Worm (Caenorhabditis elegans) whole organism, L4 larva: ENCODE results near the gene F20B6.9.

ENCODE experiments used
- F37D6.2 ChIP-seq: sonication (generic microtip); optimal IDR thresholded peaks from 2 replicates; lab custom pipeline; 2016; ENCODE audit warnings: mild to moderate bottlenecking, missing genetic modification characterization, missing compliant biosample characterization
- F49E8.2 ChIP-seq: sonication (generic microtip); optimal IDR thresholded peaks from 2 replicates; lab custom pipeline; 2016; ENCODE audit warnings: missing compliant biosample characterization, mild to moderate bottlenecking, missing genetic modification characterization, borderline replicate concordance
- R02D3.7 ChIP-seq: fragments of 150-350 bp; sonication (generic microtip); optimal IDR thresholded peaks from 3 replicates; lab custom pipeline; 2014; ENCODE audit warnings: missing biosample characterization, missing genetic modification characterization
- T26A8.4 ChIP-seq: fragments of 200-800 bp; sonication (Bioruptor generic); IDR thresholded peaks from 2 replicates; pipeline ENCODE4 v1.3.6; 2022; ENCODE audit warnings: missing genetic modification characterization, missing compliant biosample characterization
- Y105C5A.15 ChIP-seq: fragments of 200-800 bp; sonication (Bioruptor generic); IDR thresholded peaks from 2 replicates; pipeline ENCODE4 v1.3.6; 2022; ENCODE audit warnings: missing genetic modification characterization, missing compliant biosample characterization
- Y48G9A.11 ChIP-seq: fragments of 200-800 bp; sonication (Bioruptor generic); IDR thresholded peaks from 2 replicates; pipeline ENCODE4 v1.3.6; 2022; ENCODE audit warnings: missing genetic modification reagents, missing genetic modification characterization, missing compliant biosample characterization
- Y5F2A.4 ChIP-seq: fragments of 200-800 bp; sonication (Bioruptor generic); optimal IDR thresholded peaks from 2 replicates; lab custom pipeline; 2018; ENCODE audit warnings: mild to moderate bottlenecking, missing genetic modification characterization, missing compliant biosample characterization
- Y75B8A.6 ChIP-seq: fragments of 200-800 bp; sonication (Bioruptor generic); IDR thresholded peaks from 2 replicates; pipeline ENCODE4 v1.3.6; 2022; ENCODE audit warnings: missing genetic modification reagents, missing genetic modification characterization, missing compliant biosample characterization
- ZK546.5 ChIP-seq, 2 experiments: sonication (generic microtip); optimal IDR thresholded peaks; 2 replicates each; lab custom pipeline; 2017; ENCODE audit warnings: missing biosample characterization in 2 of 2, missing genetic modification characterization in 2 of 2
- aha-1 ChIP-seq: fragments of 150-350 bp; peaks from one replicate; lab custom pipeline; 2014; ENCODE audit warnings: missing biosample characterization, missing genetic modification characterization
- aly-2 ChIP-seq: sonication (generic microtip); optimal IDR thresholded peaks from 2 replicates; lab custom pipeline; 2018; ENCODE audit warnings: missing biosample characterization, missing genetic modification characterization
- ama-1 ChIP-seq: fragments of 150-350 bp; optimal IDR thresholded peaks from 2 replicates; lab custom pipeline; 2014; ENCODE audit warnings: inconsistent platforms, mixed read lengths
- arid-1 ChIP-seq: fragments of 200-800 bp; sonication (Bioruptor generic); conservative IDR thresholded peaks from 2 replicates; pipeline ENCODE4 v1.3.6; 2022; ENCODE audit warnings: missing genetic modification reagents, missing genetic modification characterization, missing compliant biosample characterization
- ceh-20 ChIP-seq: fragments of 200-800 bp; sonication (Bioruptor generic); IDR thresholded peaks from 2 replicates; pipeline ENCODE4 v1.3.6; 2022; ENCODE audit warnings: missing genetic modification reagents, missing genetic modification characterization, missing compliant biosample characterization
- ceh-32 ChIP-seq: sonication (generic microtip); optimal IDR thresholded peaks from 2 replicates; lab custom pipeline; 2016; ENCODE audit warnings: mild to moderate bottlenecking, missing genetic modification characterization, missing compliant biosample characterization; ENCODE audit not compliant: poor library complexity
- daf-12 ChIP-seq: fragments of 150-350 bp; optimal IDR thresholded peaks from 2 replicates; lab custom pipeline; 2014; ENCODE audit warnings: missing biosample characterization, missing genetic modification reagents, missing genetic modification characterization
- daf-16 ChIP-seq, 3 experiments: sonication (generic microtip); optimal IDR thresholded peaks; 2 replicates each; lab custom pipeline; 2016 to 2017; ENCODE audit warnings: missing genetic modification characterization in 3 of 3, missing genetic modification reagents in 3 of 3, mild to moderate bottlenecking in 2 of 3, missing compliant biosample characterization in 2 of 3, missing biosample characterization in 1 of 3, moderate library complexity in 1 of 3
- daf-8 ChIP-seq: fragments of 200-800 bp; sonication (Bioruptor generic); IDR thresholded peaks from 2 replicates; pipeline ENCODE4 v1.3.6; 2022; ENCODE audit warnings: missing genetic modification characterization, missing compliant biosample characterization
- dmd-8 ChIP-seq: fragments of 200-800 bp; sonication (Bioruptor generic); IDR thresholded peaks from 2 replicates; pipeline ENCODE4 v1.3.6; 2022; ENCODE audit warnings: missing genetic modification characterization, missing compliant biosample characterization
- duxl-1 ChIP-seq: sonication (generic microtip); optimal IDR thresholded peaks from 2 replicates; lab custom pipeline; 2016; ENCODE audit warnings: mild to moderate bottlenecking, missing genetic modification characterization, moderate library complexity, missing compliant biosample characterization; ENCODE audit not compliant: poor library complexity
- dve-1 ChIP-seq: sonication (generic microtip); optimal IDR thresholded peaks from 2 replicates; lab custom pipeline; 2017; ENCODE audit warnings: antibody characterized with exemption, mild to moderate bottlenecking, missing genetic modification characterization, missing compliant biosample characterization; ENCODE audit not compliant: insufficient read depth
- egl-43 ChIP-seq: fragments of 200-800 bp; sonication (Bioruptor generic); IDR thresholded peaks from 2 replicates; pipeline ENCODE4 v1.3.6; 2022; ENCODE audit warnings: missing genetic modification reagents, missing genetic modification characterization, missing compliant biosample characterization
- fkh-10 ChIP-seq: fragments of 150-350 bp; optimal IDR thresholded peaks from 2 replicates; lab custom pipeline; 2014; ENCODE audit warnings: missing biosample characterization, missing genetic modification reagents, missing genetic modification characterization
- gei-8 ChIP-seq: fragments of 200-800 bp; sonication (Bioruptor generic); optimal IDR thresholded peaks from 2 replicates; lab custom pipeline; 2018; ENCODE audit warnings: mild to moderate bottlenecking, missing genetic modification characterization, missing compliant biosample characterization
- hlh-11 ChIP-seq: fragments of 200-800 bp; sonication (Bioruptor generic); optimal IDR thresholded peaks from 2 replicates; lab custom pipeline; 2018; ENCODE audit warnings: mild to moderate bottlenecking, missing genetic modification characterization, missing compliant biosample characterization
- hmg-1.1 ChIP-seq: fragments of 200-800 bp; sonication (Bioruptor generic); IDR thresholded peaks from 2 replicates; pipeline ENCODE4 v1.3.6; 2022; ENCODE audit warnings: missing genetic modification reagents, missing genetic modification characterization, missing compliant biosample characterization
- jun-1 ChIP-seq: fragments of 150-350 bp; optimal IDR thresholded peaks from 2 replicates; lab custom pipeline; 2014; ENCODE audit warnings: missing biosample characterization, missing genetic modification reagents, missing genetic modification characterization
- lin-13 ChIP-seq: fragments of 150-350 bp; optimal IDR thresholded peaks from 2 replicates; lab custom pipeline; 2014; ENCODE audit warnings: missing biosample characterization, missing genetic modification reagents, missing genetic modification characterization
- lin-15B ChIP-seq: fragments of 150-350 bp; sonication (generic microtip); optimal IDR thresholded peaks from 3 replicates; lab custom pipeline; 2014; ENCODE audit warnings: missing biosample characterization, missing genetic modification characterization
- lir-3 ChIP-seq: sonication (generic microtip); optimal IDR thresholded peaks from 2 replicates; lab custom pipeline; 2016; ENCODE audit warnings: mild to moderate bottlenecking, missing genetic modification characterization, missing compliant biosample characterization
- lsy-2 ChIP-seq, 2 experiments: fragments of 150-350 bp in 1 of 2; sonication (generic microtip) in 1 of 2; optimal IDR thresholded peaks; 2 replicates each; lab custom pipeline; 2014 to 2017; ENCODE audit warnings: missing biosample characterization in 2 of 2, missing genetic modification characterization in 2 of 2
- madf-9 ChIP-seq: fragments of 200-800 bp; sonication (Bioruptor generic); conservative IDR thresholded peaks from 2 replicates; pipeline ENCODE4 v1.3.6; 2022; ENCODE audit warnings: missing genetic modification reagents, missing genetic modification characterization, missing compliant biosample characterization
- mdl-1 ChIP-seq, 2 experiments: fragments of 150-350 bp in 1 of 2; sonication (generic microtip) in 1 of 2; optimal IDR thresholded peaks; 2 replicates each; lab custom pipeline; 2014 to 2017; ENCODE audit warnings: missing biosample characterization in 2 of 2, missing genetic modification characterization in 2 of 2
- mdt-29 ChIP-seq: fragments of 200-800 bp; sonication (Bioruptor generic); IDR thresholded peaks from 2 replicates; pipeline ENCODE4 v1.3.6; 2022; ENCODE audit warnings: missing genetic modification reagents, missing genetic modification characterization, missing compliant biosample characterization
- mes-2 ChIP-seq: sonication (generic microtip); optimal IDR thresholded peaks from 2 replicates; lab custom pipeline; 2016; ENCODE audit warnings: missing genotype, mild to moderate bottlenecking, missing genetic modification characterization, missing compliant biosample characterization; ENCODE audit not compliant: poor library complexity, severe bottlenecking
- nhr-102 ChIP-seq: sonication (generic microtip); optimal IDR thresholded peaks from 2 replicates; lab custom pipeline; 2016; ENCODE audit warnings: mild to moderate bottlenecking, missing genetic modification characterization, moderate library complexity, missing compliant biosample characterization
- nhr-11 ChIP-seq: fragments of 150-350 bp; optimal IDR thresholded peaks from 2 replicates; lab custom pipeline; 2014; ENCODE audit warnings: missing biosample characterization, missing genetic modification characterization
- nhr-42 ChIP-seq: fragments of 200-800 bp; sonication (Bioruptor generic); IDR thresholded peaks from 2 replicates; pipeline ENCODE4 v1.3.6; 2022; ENCODE audit warnings: missing genetic modification characterization, missing compliant biosample characterization
- nhr-76 ChIP-seq: fragments of 150-350 bp; optimal IDR thresholded peaks from 2 replicates; lab custom pipeline; 2014; ENCODE audit warnings: missing biosample characterization, missing genetic modification characterization
- rbr-2 ChIP-seq: sonication (generic microtip); optimal IDR thresholded peaks from 2 replicates; lab custom pipeline; 2016; ENCODE audit warnings: missing genotype, missing genetic modification characterization, missing compliant biosample characterization
- sdz-12 ChIP-seq: fragments of 200-800 bp; sonication (Bioruptor generic); optimal IDR thresholded peaks from 2 replicates; lab custom pipeline; 2018; ENCODE audit warnings: mild to moderate bottlenecking, missing genetic modification characterization, missing compliant biosample characterization
- set-16 ChIP-seq: fragments of 200-800 bp; sonication (Bioruptor generic); IDR thresholded peaks from 2 replicates; pipeline ENCODE4 v1.3.6; 2022; ENCODE audit warnings: missing genetic modification reagents, missing genetic modification characterization, missing compliant biosample characterization
- skn-1 ChIP-seq: fragments of 150-350 bp; optimal IDR thresholded peaks from 2 replicates; lab custom pipeline; 2014; ENCODE audit warnings: missing biosample characterization, missing genetic modification characterization
- snpc-1.2 ChIP-seq: fragments of 200-800 bp; sonication (Bioruptor generic); IDR thresholded peaks from 2 replicates; pipeline ENCODE4 v1.3.6; 2022; ENCODE audit warnings: missing genetic modification reagents, missing genetic modification characterization, missing compliant biosample characterization
- spr-3 ChIP-seq: fragments of 200-800 bp; sonication (Bioruptor generic); optimal IDR thresholded peaks from 2 replicates; lab custom pipeline; 2018; ENCODE audit warnings: mild to moderate bottlenecking, missing genetic modification characterization, missing compliant biosample characterization
- tag-97 ChIP-seq: fragments of 200-800 bp; sonication (Bioruptor generic); IDR thresholded peaks from 2 replicates; pipeline ENCODE4 v1.3.6; 2022; ENCODE audit warnings: missing genetic modification characterization, missing compliant biosample characterization
- unc-130 ChIP-seq: sonication (generic microtip); optimal IDR thresholded peaks from 2 replicates; lab custom pipeline; 2016; ENCODE audit warnings: missing genetic modification reagents, missing genetic modification characterization, missing compliant biosample characterization
- unc-39 ChIP-seq: sonication (generic microtip); optimal IDR thresholded peaks from 2 replicates; lab custom pipeline; 2017; ENCODE audit warnings: missing biosample characterization, missing genetic modification characterization
- zag-1 ChIP-seq: fragments of 150-350 bp; optimal IDR thresholded peaks from 2 replicates; lab custom pipeline; 2014; ENCODE audit warnings: missing biosample characterization, missing genetic modification characterization
- zip-11 ChIP-seq: fragments of 200-800 bp; sonication (Bioruptor generic); IDR thresholded peaks from 2 replicates; pipeline ENCODE4 v1.3.6; 2022; ENCODE audit warnings: missing genetic modification characterization, missing compliant biosample characterization
- zip-2 ChIP-seq: fragments of 150-350 bp; optimal IDR thresholded peaks from 2 replicates; lab custom pipeline; 2014; ENCODE audit warnings: missing biosample characterization, missing genetic modification characterization
- ztf-11 ChIP-seq: fragments of 150-350 bp; optimal IDR thresholded peaks from 2 replicates; lab custom pipeline; 2014; ENCODE audit warnings: missing biosample characterization, missing genetic modification characterization
- ztf-7 ChIP-seq: fragments of 150-350 bp; optimal IDR thresholded peaks from 2 replicates; lab custom pipeline; 2014; ENCODE audit warnings: missing biosample characterization, missing genetic modification characterization

F20B6.9 gene

ce11 chrX:4214643-4215042 lies 7.4 kb upstream of the F20B6.9 start:
- TF ChIP-seq madf-9 (GFP tag; lab: Robert Waterston, UW) (no peak), duxl-1 (no peak), hmg-1.1 (GFP tag; lab: Robert Waterston, UW) (peak; percentile 52), ceh-32 (tag; lab: Kevin White, UChicago) (no peak), lir-3 (tag; lab: Kevin White, UChicago) (no peak), ztf-7 (tag; lab: Kevin White, UChicago) (no peak), egl-43 (no peak), rbr-2 (tag; lab: Kevin White, UChicago) (peak; percentile 22), nhr-76 (no peak), sdz-12 (GFP tag; lab: Kevin White, UChicago) (no peak), jun-1 (tag; lab: Kevin White, UChicago) (no peak), daf-8 (GFP tag; lab: Robert Waterston, UW) (no peak), Y75B8A.6 (GFP tag; lab: Robert Waterston, UW) (no peak), ZK546.5 (tag; optimal IDR thresholded peaks at IDR 0.05; lab: Kevin White, UChicago) (no peak), lin-13 (GFP tag; lab: Kevin White, UChicago) (no peak), spr-3 (GFP tag; lab: Kevin White, UChicago) (no peak), snpc-1.2 (GFP tag; lab: Robert Waterston, UW) (no peak), lin-15B (no peak), hlh-11 (peak; percentile 33), ama-1 (no peak), gei-8 (GFP tag; lab: Kevin White, UChicago) (no peak), lsy-2 (tag; optimal IDR thresholded peaks at IDR 0.05; lab: Kevin White, UChicago) (peak in 1 of 2 experiments; percentile 14), Y105C5A.15 (no peak), skn-1 (tag; lab: Kevin White, UChicago) (no peak), daf-12 (tag; lab: Kevin White, UChicago) (no peak), Y48G9A.11 (GFP tag; lab: Robert Waterston, UW) (no peak), dmd-8 (GFP tag; lab: Robert Waterston, UW) (no peak), arid-1 (no peak), set-16 (GFP tag; lab: Robert Waterston, UW) (peak; percentile 45), F49E8.2 (tag; lab: Kevin White, UChicago) (no peak), dve-1 (tag; lab: Kevin White, UChicago) (no peak), fkh-10 (GFP tag; lab: Kevin White, UChicago) (no peak), tag-97 (GFP tag; lab: Robert Waterston, UW) (no peak), mdt-29 (GFP tag; lab: Robert Waterston, UW) (no peak), unc-39 (tag; lab: Kevin White, UChicago) (no peak), ztf-11 (tag; lab: Kevin White, UChicago) (no peak), ceh-20 (no peak), zip-11 (GFP tag; lab: Robert Waterston, UW) (no peak), aha-1 (no peak), daf-16 (GFP tag; optimal IDR thresholded peaks at IDR 0.05; lab: Kevin White, UChicago) (no peak), daf-16 (tag; optimal IDR thresholded peaks at IDR 0.05; lab: Kevin White, UChicago) (peak; percentile 7), zip-2 (no peak), Y5F2A.4 (GFP tag; lab: Kevin White, UChicago) (no peak), F37D6.2 (tag; lab: Kevin White, UChicago) (no peak), nhr-102 (tag; lab: Kevin White, UChicago) (no peak), nhr-11 (tag; lab: Kevin White, UChicago) (no peak), mdl-1 (tag; optimal IDR thresholded peaks at IDR 0.05; lab: Kevin White, UChicago) (no peak), unc-130 (GFP tag; lab: Kevin White, UChicago) (no peak), nhr-42 (GFP tag; lab: Robert Waterston, UW) (no peak), zag-1 (no peak), mes-2 (tag; lab: Kevin White, UChicago) (peak; percentile 6), aly-2 (tag; lab: Kevin White, UChicago) (no peak), R02D3.7 (no peak), T26A8.4 (GFP tag; lab: Robert Waterston, UW) (no peak)
